Worm (Caenorhabditis elegans) whole organism, L3 larva: ENCODE data around the gene cyp-34A8.

ENCODE experiments used
- egl-27 ChIP-seq: sonication (generic microtip); optimal IDR thresholded peaks from 4 replicates; lab custom pipeline; 2017; ENCODE audit warnings: missing biosample characterization, missing genetic modification reagents, missing genetic modification characterization
- elt-1 ChIP-seq: fragments of 150-350 bp; optimal IDR thresholded peaks from 2 replicates; lab custom pipeline; 2014; ENCODE audit warnings: missing biosample characterization, missing genetic modification characterization
- nhr-237 ChIP-seq: fragments of 150-350 bp; optimal IDR thresholded peaks from 2 replicates; lab custom pipeline; 2014; ENCODE audit warnings: missing biosample characterization, missing genetic modification characterization
- snpc-4 ChIP-seq: fragments of 150-350 bp; optimal IDR thresholded peaks from 2 replicates; lab custom pipeline; 2014; ENCODE audit warnings: missing biosample characterization, missing genetic modification characterization
- unc-39 ChIP-seq: sonication (generic microtip); optimal IDR thresholded peaks from 4 replicates; lab custom pipeline; 2017; ENCODE audit warnings: missing biosample characterization, missing genetic modification characterization
- unc-62 ChIP-seq: fragments of 150-350 bp; sonication (generic microtip); optimal IDR thresholded peaks from 4 replicates; lab custom pipeline; 2014; ENCODE audit warnings: missing biosample characterization, missing genetic modification reagents, missing genetic modification characterization
- zag-1 ChIP-seq: fragments of 150-350 bp; optimal IDR thresholded peaks from 2 replicates; lab custom pipeline; 2014; ENCODE audit warnings: missing biosample characterization, missing genetic modification characterization

DNA sequence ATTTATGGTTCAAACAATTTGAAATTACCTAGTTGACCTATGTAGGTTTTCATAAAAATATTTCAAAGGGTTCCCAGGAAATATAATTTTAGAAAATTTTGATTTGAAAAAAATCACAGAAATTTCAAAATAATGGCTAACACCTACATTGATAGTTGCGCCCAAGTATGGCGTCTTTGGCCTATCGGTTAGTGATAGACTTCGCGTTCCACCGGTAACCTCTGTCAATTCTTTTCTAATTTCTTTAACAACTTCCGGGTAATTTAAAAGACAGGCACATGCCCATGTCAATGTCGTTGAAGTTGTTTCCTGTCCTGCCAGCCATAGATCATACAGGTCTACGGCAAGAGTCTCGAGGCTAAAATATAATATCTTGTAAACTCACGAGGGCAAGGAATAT is 1.3 kb upstream of the cyp-34A8 start:
- TF ChIP-seq unc-39 (tag; lab: Kevin White, UChicago) (no peak), egl-27 (tag; lab: Kevin White, UChicago) (no peak), elt-1 (no peak), snpc-4 (tag; lab: Kevin White, UChicago) (no peak), nhr-237 (no peak), zag-1 (tag; lab: Kevin White, UChicago) (no peak), unc-62 (GFP tag; lab: Kevin White, UChicago) (no peak)
